Worm (Caenorhabditis elegans) whole organism, L2 larva: ENCODE data around the gene C45G9.10.

Experiments
- C34F6.9 ChIP-seq: fragments of 150-350 bp; optimal IDR thresholded peaks from 2 replicates; lab custom pipeline; 2014; ENCODE audit warnings: missing biosample characterization, missing genetic modification characterization
- Y55F3AM.14 ChIP-seq: fragments of 200-800 bp; sonication (Bioruptor generic); optimal IDR thresholded peaks from 2 replicates; lab custom pipeline; 2018; ENCODE audit warnings: mild to moderate bottlenecking, missing genetic modification characterization, missing compliant biosample characterization
- alr-1 ChIP-seq: fragments of 150-350 bp; optimal IDR thresholded peaks from 2 replicates; lab custom pipeline; 2014; ENCODE audit warnings: missing biosample characterization, missing genetic modification characterization
- aly-2 ChIP-seq: fragments of 150-350 bp; optimal IDR thresholded peaks from 2 replicates; lab custom pipeline; 2014; ENCODE audit warnings: missing biosample characterization, missing genetic modification characterization
- ama-1 ChIP-seq: fragments of 150-350 bp; optimal IDR thresholded peaks from 2 replicates; lab custom pipeline; 2018; ENCODE audit warnings: inconsistent platforms
- blmp-1 ChIP-seq: sonication (generic microtip); optimal IDR thresholded peaks from 2 replicates; lab custom pipeline; 2017; ENCODE audit warnings: missing genetic modification characterization, mild to moderate bottlenecking, missing compliant biosample characterization, antibody characterized with exemption, moderate library complexity; ENCODE audit not compliant: insufficient read depth
- ceh-16 ChIP-seq: fragments of 150-350 bp; optimal IDR thresholded peaks from 2 replicates; lab custom pipeline; 2014; ENCODE audit warnings: missing biosample characterization, missing genetic modification characterization
- crh-2 ChIP-seq: sonication (generic microtip); optimal IDR thresholded peaks from 2 replicates; lab custom pipeline; 2017; ENCODE audit warnings: missing biosample characterization, missing genetic modification characterization
- fos-1 ChIP-seq: fragments of 150-350 bp; optimal IDR thresholded peaks from 2 replicates; lab custom pipeline; 2014; ENCODE audit warnings: missing biosample characterization, missing genetic modification characterization
- lin-13 ChIP-seq: fragments of 150-350 bp; optimal IDR thresholded peaks from 2 replicates; lab custom pipeline; 2014; ENCODE audit warnings: missing biosample characterization, missing genetic modification reagents, missing genetic modification characterization
- lin-39 ChIP-seq: fragments of 150-350 bp; optimal IDR thresholded peaks from 2 replicates; lab custom pipeline; 2014; ENCODE audit warnings: missing biosample characterization, missing genetic modification reagents, missing genetic modification characterization
- nhr-10 ChIP-seq: sonication (generic microtip); optimal IDR thresholded peaks from 2 replicates; lab custom pipeline; 2017; ENCODE audit warnings: missing biosample characterization, missing genetic modification characterization
- nhr-12 ChIP-seq: fragments of 150-350 bp; optimal IDR thresholded peaks from 2 replicates; lab custom pipeline; 2014; ENCODE audit warnings: missing biosample characterization, missing genetic modification characterization
- nhr-23 ChIP-seq: fragments of 150-350 bp; optimal IDR thresholded peaks from 2 replicates; lab custom pipeline; 2014; ENCODE audit warnings: missing biosample characterization, missing genetic modification reagents, missing genetic modification characterization
- nhr-237 ChIP-seq: fragments of 150-350 bp; optimal IDR thresholded peaks from 2 replicates; lab custom pipeline; 2014; ENCODE audit warnings: missing biosample characterization, missing genetic modification characterization
- nhr-25 ChIP-seq: fragments of 150-350 bp; sonication (generic microtip); optimal IDR thresholded peaks from 3 replicates; lab custom pipeline; 2014; ENCODE audit warnings: missing biosample characterization, missing genetic modification characterization
- nhr-6 ChIP-seq: fragments of 150-350 bp; optimal IDR thresholded peaks from 2 replicates; lab custom pipeline; 2014; ENCODE audit warnings: missing biosample characterization, missing genetic modification characterization
- nhr-77 ChIP-seq: fragments of 150-350 bp; optimal IDR thresholded peaks from 2 replicates; lab custom pipeline; 2014; ENCODE audit warnings: missing biosample characterization, missing genetic modification characterization
- sma-3 ChIP-seq: sonication (generic microtip); optimal IDR thresholded peaks from 2 replicates; lab custom pipeline; 2016; ENCODE audit warnings: missing genetic modification reagents, missing genetic modification characterization, missing compliant biosample characterization
- unc-62 ChIP-seq: fragments of 150-350 bp; optimal IDR thresholded peaks from 2 replicates; lab custom pipeline; 2014; ENCODE audit warnings: missing biosample characterization, missing genetic modification reagents, missing genetic modification characterization
- zag-1 ChIP-seq: fragments of 150-350 bp; optimal IDR thresholded peaks from 2 replicates; lab custom pipeline; 2014; ENCODE audit warnings: missing biosample characterization, missing genetic modification characterization
- ztf-1 ChIP-seq: fragments of 200-800 bp; sonication (Bioruptor generic); conservative IDR thresholded peaks from 2 replicates; pipeline ENCODE4 v1.3.6; 2022; ENCODE audit warnings: missing genetic modification characterization, missing compliant biosample characterization
- ztf-4 ChIP-seq: fragments of 150-350 bp; optimal IDR thresholded peaks from 2 replicates; lab custom pipeline; 2014; ENCODE audit warnings: missing biosample characterization, missing genetic modification characterization

C45G9.10 gene

ce11 chrIII:5013915-5014346, 47.8 kb downstream of the C45G9.10 start (continued):
- TF ChIP-seq nhr-23 (tag; lab: Kevin White, UChicago): no peak
- TF ChIP-seq zag-1 (tag; lab: Kevin White, UChicago): peak; percentile 91
- no peak for TF ChIP-seq nhr-237 (tag; lab: Kevin White, UChicago)
- TF ChIP-seq lin-39 (tag; lab: Kevin White, UChicago): no peak
- peak; percentile 80 for TF ChIP-seq ceh-16 (tag; lab: Kevin White, UChicago)
- TF ChIP-seq sma-3: peak; percentile 71
- TF ChIP-seq C34F6.9 (tag; lab: Kevin White, UChicago): peak; percentile 97

- no peak for TF ChIP-seq fos-1 (tag; lab: Kevin White, UChicago)
- no peak for TF ChIP-seq nhr-12 (tag; lab: Kevin White, UChicago)
- TF ChIP-seq lin-13 (GFP tag; lab: Kevin White, UChicago): no peak
- TF ChIP-seq crh-2 (tag; lab: Kevin White, UChicago): no peak
- TF ChIP-seq ztf-1 (GFP tag; lab: Robert Waterston, UW): no peak
Measured at ce11 chrIII:5012460-5012859, 49.2 kb downstream of the C45G9.10 start.

- TF ChIP-seq nhr-10 (tag; lab: Kevin White, UChicago) (no peak), zag-1 (tag; lab: Kevin White, UChicago) (no peak), ztf-4 (no peak), alr-1 (no peak)
Measured at ce11 chrIII:5010723-5011122, 51.0 kb downstream of the C45G9.10 start.

- no peak for TF ChIP-seq Y55F3AM.14 (GFP tag; lab: Kevin White, UChicago)
- TF ChIP-seq aly-2: peak; percentile 2
Measured at ce11 chrIII:5008730-5009129, 53.0 kb downstream of the C45G9.10 start, which contains the start of gene R144.11. TSS of gene R144.11 (minus strand) at chrIII:5008830.

- no peak for TF ChIP-seq nhr-237 (tag; lab: Kevin White, UChicago)
- no peak for TF ChIP-seq aly-2
- TF ChIP-seq nhr-6 (tag; lab: Kevin White, UChicago): no peak
- no peak for TF ChIP-seq alr-1
- no peak for TF ChIP-seq blmp-1 (tag; lab: Kevin White, UChicago)
- no peak for TF ChIP-seq ama-1 (lab: Kevin White, UChicago)
- TF ChIP-seq nhr-25 (tag; lab: Kevin White, UChicago): no peak
- no peak for TF ChIP-seq nhr-77 (tag; lab: Kevin White, UChicago)
- no peak for TF ChIP-seq unc-62
Measured at ce11 chrIII:5006881-5007280, 54.8 kb downstream of the C45G9.10 start, which contains the start of gene R144.12. TSS of gene R144.12 (minus strand) at chrIII:5006981.
